Fruit fly (Drosophila melanogaster) whole organism, wandering third instar larva: ENCODE measurements around the gene CG8173.

Source experiments
- Abd-B ChIP-seq: fragments of >200 bp; optimal IDR thresholded peaks from 2 replicates; lab custom pipeline; 2017; ENCODE audit warnings: missing biosample characterization, missing genetic modification characterization
- CG32264 ChIP-seq: fragments of 200-800 bp; sonication (Bioruptor generic); optimal IDR thresholded peaks from 2 replicates; lab custom pipeline; 2016; ENCODE audit warnings: missing biosample characterization, missing genetic modification characterization
- Hnf4 ChIP-seq: fragments of 200-800 bp; sonication (Bioruptor generic); optimal IDR thresholded peaks from 2 replicates; lab custom pipeline; 2016; ENCODE audit warnings: missing biosample characterization, mild to moderate bottlenecking, missing genetic modification characterization
- Hr78 ChIP-seq: fragments of >200 bp; optimal IDR thresholded peaks from 2 replicates; lab custom pipeline; 2017; ENCODE audit warnings: missing biosample characterization, missing genetic modification characterization
- Myc ChIP-seq: fragments of >200 bp; optimal IDR thresholded peaks from 2 replicates; lab custom pipeline; 2017
- OdsH ChIP-seq: fragments of 200-800 bp; sonication (Bioruptor generic); optimal IDR thresholded peaks from 2 replicates; lab custom pipeline; 2016; ENCODE audit warnings: missing biosample characterization, mild to moderate bottlenecking, missing genetic modification characterization
- ey ChIP-seq: fragments of 200-800 bp; sonication (Bioruptor generic); optimal IDR thresholded peaks from 2 replicates; lab custom pipeline; 2016; ENCODE audit warnings: missing biosample characterization, missing genetic modification characterization
- psq ChIP-seq: fragments of 200-800 bp; sonication (Bioruptor generic); optimal IDR thresholded peaks from 3 replicates; lab custom pipeline; 2017; ENCODE audit warnings: missing biosample characterization, mild to moderate bottlenecking, missing genetic modification characterization, moderate library complexity

DNA sequence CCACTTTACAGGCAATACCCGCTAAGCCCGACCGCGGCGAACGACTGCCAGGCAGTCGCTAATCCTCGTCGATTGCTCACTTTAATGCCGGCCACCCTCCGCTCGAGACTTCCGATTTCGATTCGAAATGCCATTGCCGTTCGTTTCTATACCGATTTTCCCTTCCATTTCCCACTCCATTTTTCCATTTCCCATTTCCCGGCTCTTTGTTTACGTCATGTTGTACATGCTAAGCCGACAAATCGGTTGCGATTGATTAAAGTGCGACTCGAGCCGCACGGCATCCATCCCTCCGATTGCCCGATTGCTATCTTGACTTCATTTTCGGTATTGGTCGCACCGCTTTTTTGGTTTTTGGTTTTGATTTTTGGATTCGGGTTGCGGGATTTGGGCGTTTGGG lies 47.4 kb upstream of the CG8173 start:
- TF ChIP-seq Hr78 (GFP tag; lab: Kevin White, UChicago) (no peak), OdsH (GFP tag; lab: Kevin White, UChicago) (no peak), CG32264 (no peak), Abd-B (GFP tag; lab: Kevin White, UChicago) (no peak), Hnf4 (GFP tag; lab: Kevin White, UChicago) (no peak), ey (GFP tag; lab: Kevin White, UChicago) (no peak), Myc (lab: Kevin White, UChicago) (no peak), psq (GFP tag; lab: Kevin White, UChicago) (no peak)
